Worm (Caenorhabditis elegans) whole organism, late embryonic: ENCODE data around the gene timp-1.

Experiments used
- elt-4 ChIP-seq: sonication (generic microtip); optimal IDR thresholded peaks from 2 replicates; lab custom pipeline; 2016; ENCODE audit warnings: missing genetic modification characterization, missing compliant biosample characterization
- pat-9 ChIP-seq: fragments of 200-800 bp; sonication (Bioruptor generic); optimal IDR thresholded peaks from 2 replicates; lab custom pipeline; 2018; ENCODE audit warnings: mild to moderate bottlenecking, missing genetic modification characterization, moderate library complexity, missing compliant biosample characterization
- pqm-1 ChIP-seq: sonication (generic microtip); optimal IDR thresholded peaks from 2 replicates; lab custom pipeline; 2016; ENCODE audit warnings: missing genetic modification characterization, missing compliant biosample characterization
- unc-86 ChIP-seq: sonication (generic microtip); optimal IDR thresholded peaks from 2 replicates; lab custom pipeline; 2016; ENCODE audit warnings: missing genetic modification characterization, missing compliant biosample characterization

DNA sequence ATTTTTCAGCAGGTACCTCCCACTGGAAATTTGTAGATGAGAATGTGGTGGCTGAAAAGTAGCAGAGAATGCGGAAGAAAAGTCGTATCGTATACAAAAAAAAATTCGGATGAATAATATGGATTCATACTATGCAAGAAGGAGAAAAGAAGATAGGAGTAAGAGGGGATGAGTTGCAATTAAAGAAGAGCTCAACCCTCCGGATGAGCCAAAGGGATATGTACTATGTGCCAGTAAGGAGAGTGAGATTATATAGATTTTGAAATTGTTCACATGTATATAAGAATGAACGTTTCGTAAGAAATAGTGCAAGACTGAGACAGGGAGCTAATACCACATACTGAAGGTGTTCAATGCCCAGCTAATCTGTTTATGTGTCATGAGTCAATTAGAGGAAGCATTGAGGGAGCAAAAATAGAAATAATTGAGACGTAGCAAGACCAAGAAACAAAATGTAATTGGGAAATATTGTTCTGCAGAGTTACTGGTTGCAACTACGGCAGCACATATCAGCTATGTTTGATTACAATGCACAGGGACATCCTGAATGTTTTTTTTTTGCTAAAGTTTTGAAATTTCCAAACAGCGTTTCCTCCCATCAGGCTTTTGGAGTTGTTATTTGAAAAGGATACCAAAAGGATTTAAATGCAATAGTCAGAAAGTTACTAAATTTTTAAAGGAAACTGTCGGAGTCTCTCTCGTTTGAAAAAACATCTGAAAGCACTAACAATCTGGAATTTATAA is 38.6 kb upstream of the timp-1 start, which contains the start of gene F20D6.8:
- TF ChIP-seq elt-4 (tag; lab: Kevin White, UChicago) = no peak
- no peak for TF ChIP-seq pat-9 (tag; lab: Kevin White, UChicago)
- no peak for TF ChIP-seq pqm-1 (tag; lab: Kevin White, UChicago)
- no peak for TF ChIP-seq unc-86 (tag; lab: Kevin White, UChicago)
